Worm (Caenorhabditis elegans) whole organism, young adult: Measurements from ENCODE around the gene F13D12.5.

Source experiments
- B0019.2 ChIP-seq: fragments of 200-800 bp; sonication (Bioruptor generic); conservative IDR thresholded peaks from 2 replicates; pipeline ENCODE4 v1.3.6; 2022; ENCODE audit warnings: missing genetic modification reagents, missing genetic modification characterization, missing compliant biosample characterization
- B0035.1 ChIP-seq: sonication (generic microtip); optimal IDR thresholded peaks from 2 replicates; lab custom pipeline; 2016; ENCODE audit warnings: missing genetic modification characterization, mild to moderate bottlenecking, missing compliant biosample characterization, missing genotype, missing genetic modification reagents
- C17E4.6 ChIP-seq: fragments of 200-800 bp; sonication (Bioruptor generic); IDR thresholded peaks from 2 replicates; pipeline ENCODE4 v1.3.6; 2022; ENCODE audit warnings: missing genetic modification reagents, missing genetic modification characterization, missing compliant biosample characterization
- D2030.7 ChIP-seq: fragments of 200-800 bp; sonication (Bioruptor generic); IDR thresholded peaks from 2 replicates; pipeline ENCODE4 v1.3.6; 2022; ENCODE audit warnings: missing genetic modification reagents, missing genetic modification characterization, missing compliant biosample characterization
- F23B12.7 ChIP-seq: sonication (generic microtip); optimal IDR thresholded peaks from 2 replicates; lab custom pipeline; 2017; ENCODE audit warnings: missing genetic modification characterization, mild to moderate bottlenecking, missing compliant biosample characterization, antibody characterized with exemption, moderate library complexity; ENCODE audit not compliant: insufficient read depth
- F33H1.4 ChIP-seq: fragments of 200-800 bp; sonication (Bioruptor generic); IDR thresholded peaks from 2 replicates; pipeline ENCODE4 v1.3.6; 2022; ENCODE audit warnings: missing genetic modification reagents, missing genetic modification characterization, missing compliant biosample characterization
- F52B5.7 ChIP-seq: sonication (generic microtip); optimal IDR thresholded peaks from 2 replicates; lab custom pipeline; 2016; ENCODE audit warnings: mild to moderate bottlenecking, missing genetic modification characterization, missing compliant biosample characterization
- T26A5.8 ChIP-seq: sonication (generic microtip); optimal IDR thresholded peaks from 2 replicates; lab custom pipeline; 2016; ENCODE audit warnings: missing genetic modification characterization, missing compliant biosample characterization
- Y53G8AR.9 ChIP-seq: fragments of 200-800 bp; sonication (Bioruptor generic); conservative IDR thresholded peaks from 2 replicates; pipeline ENCODE4 v1.3.6; 2022; ENCODE audit warnings: missing genetic modification reagents, missing genetic modification characterization, missing compliant biosample characterization
- ama-1 ChIP-seq, 3 experiments: fragments of 150-350 bp in 1 of 3; sonication (generic microtip) in 2 of 3; optimal IDR thresholded peaks; 2 replicates each; lab custom pipeline; 2014 to 2018; ENCODE audit warnings: missing biosample characterization in 2 of 3, missing genetic modification characterization in 2 of 3, missing genetic modification reagents in 2 of 3
- athp-1 ChIP-seq: sonication (generic microtip); optimal IDR thresholded peaks from 2 replicates; lab custom pipeline; 2017; ENCODE audit warnings: mild to moderate bottlenecking, missing genetic modification characterization, missing compliant biosample characterization
- ccch-3 ChIP-seq: fragments of 200-800 bp; sonication (Bioruptor generic); optimal IDR thresholded peaks from 2 replicates; lab custom pipeline; 2018; ENCODE audit warnings: mild to moderate bottlenecking, missing genetic modification characterization, missing compliant biosample characterization
- ceh-27 ChIP-seq: fragments of 200-800 bp; sonication (Bioruptor generic); optimal IDR thresholded peaks from 2 replicates; lab custom pipeline; 2018; ENCODE audit warnings: mild to moderate bottlenecking, missing genetic modification characterization, moderate library complexity, missing compliant biosample characterization
- ceh-40 ChIP-seq: fragments of 200-800 bp; sonication (Bioruptor generic); IDR thresholded peaks from 2 replicates; pipeline ENCODE4 v1.3.6; 2022; ENCODE audit warnings: missing genetic modification characterization, missing compliant biosample characterization
- ceh-79 ChIP-seq: sonication (generic microtip); optimal IDR thresholded peaks from 2 replicates; lab custom pipeline; 2017; ENCODE audit warnings: mild to moderate bottlenecking, missing genetic modification characterization, missing compliant biosample characterization
- ceh-91 ChIP-seq: fragments of 200-800 bp; sonication (Bioruptor generic); IDR thresholded peaks from 2 replicates; pipeline ENCODE4 v1.3.6; 2022; ENCODE audit warnings: missing genetic modification reagents, missing genetic modification characterization, missing compliant biosample characterization
- chd-7 ChIP-seq: sonication (generic microtip); optimal IDR thresholded peaks from 2 replicates; lab custom pipeline; 2016; ENCODE audit warnings: mild to moderate bottlenecking, missing genetic modification characterization, moderate library complexity, missing compliant biosample characterization
- die-1 ChIP-seq: sonication (generic microtip); optimal IDR thresholded peaks from 2 replicates; lab custom pipeline; 2016; ENCODE audit warnings: missing genotype, mild to moderate bottlenecking, missing genetic modification characterization, missing compliant biosample characterization
- dpl-1 ChIP-seq: fragments of 150-350 bp; optimal IDR thresholded peaks from 2 replicates; lab custom pipeline; 2014; ENCODE audit warnings: missing biosample characterization, missing genetic modification reagents, missing genetic modification characterization
- ekl-4 ChIP-seq: fragments of 200-800 bp; sonication (Bioruptor generic); IDR thresholded peaks from 2 replicates; pipeline ENCODE4 v1.3.6; 2022; ENCODE audit warnings: missing genetic modification reagents, missing genetic modification characterization, missing compliant biosample characterization
- him-1 ChIP-seq: sonication (generic microtip); optimal IDR thresholded peaks from 2 replicates; lab custom pipeline; 2016; ENCODE audit warnings: missing genotype, missing genetic modification reagents, missing genetic modification characterization, missing compliant biosample characterization
- hlh-12 ChIP-seq: sonication (generic microtip); optimal IDR thresholded peaks from 2 replicates; lab custom pipeline; 2016; ENCODE audit warnings: missing genetic modification characterization, missing compliant biosample characterization
- hmg-1.2 ChIP-seq: fragments of 200-800 bp; sonication (Bioruptor generic); IDR thresholded peaks from 2 replicates; pipeline ENCODE4 v1.3.6; 2022; ENCODE audit warnings: missing genetic modification reagents, missing genetic modification characterization, missing compliant biosample characterization
- hmg-20 ChIP-seq: fragments of 200-800 bp; sonication (Bioruptor generic); IDR thresholded peaks from 2 replicates; pipeline ENCODE4 v1.3.6; 2022; ENCODE audit warnings: missing genetic modification reagents, missing genetic modification characterization, missing compliant biosample characterization
- let-526 ChIP-seq: fragments of 200-800 bp; sonication (Bioruptor generic); IDR thresholded peaks from 2 replicates; pipeline ENCODE4 v1.3.6; 2022; ENCODE audit warnings: missing genetic modification reagents, missing genetic modification characterization, missing compliant biosample characterization
- lsl-1 ChIP-seq: fragments of 200-800 bp; sonication (Bioruptor generic); optimal IDR thresholded peaks from 2 replicates; lab custom pipeline; 2018; ENCODE audit warnings: mild to moderate bottlenecking, missing genetic modification characterization, moderate library complexity, missing compliant biosample characterization
- madf-3 ChIP-seq: fragments of 200-800 bp; sonication (Bioruptor generic); IDR thresholded peaks from 2 replicates; pipeline ENCODE4 v1.3.6; 2022; ENCODE audit warnings: missing genetic modification reagents, missing genetic modification characterization, missing compliant biosample characterization
- madf-6 ChIP-seq: fragments of 200-800 bp; sonication (Bioruptor generic); IDR thresholded peaks from 2 replicates; pipeline ENCODE4 v1.3.6; 2022; ENCODE audit warnings: missing genetic modification reagents, missing genetic modification characterization, missing compliant biosample characterization
- mcd-1 ChIP-seq: fragments of 200-800 bp; sonication (Bioruptor generic); IDR thresholded peaks from 2 replicates; pipeline ENCODE4 v1.3.6; 2022; ENCODE audit warnings: missing genetic modification reagents, missing genetic modification characterization, missing compliant biosample characterization
- mel-28 ChIP-seq: sonication (generic microtip); optimal IDR thresholded peaks from 2 replicates; lab custom pipeline; 2016; ENCODE audit warnings: borderline replicate concordance, mild to moderate bottlenecking, missing genetic modification characterization, missing compliant biosample characterization
- mes-4 ChIP-seq: sonication (generic microtip); optimal IDR thresholded peaks from 2 replicates; lab custom pipeline; 2016; ENCODE audit warnings: missing genotype, missing genetic modification characterization, missing compliant biosample characterization
- nfya-2 ChIP-seq: fragments of 200-800 bp; sonication (Bioruptor generic); IDR thresholded peaks from 2 replicates; pipeline ENCODE4 v1.3.6; 2022; ENCODE audit warnings: missing genetic modification reagents, missing genetic modification characterization, missing compliant biosample characterization
- nfyb-1 ChIP-seq: fragments of 200-800 bp; sonication (Bioruptor generic); IDR thresholded peaks from 2 replicates; pipeline ENCODE4 v1.3.6; 2022; ENCODE audit warnings: missing genetic modification reagents, missing genetic modification characterization, missing compliant biosample characterization
- nhr-80 ChIP-seq: sonication (generic microtip); optimal IDR thresholded peaks from 2 replicates; lab custom pipeline; 2016; ENCODE audit warnings: missing genetic modification characterization, missing compliant biosample characterization
- pha-4 ChIP-seq: fragments of 150-350 bp; sonication (generic microtip); optimal IDR thresholded peaks from 2 replicates; lab custom pipeline; 2014; ENCODE audit warnings: missing biosample characterization, missing genetic modification reagents, missing genetic modification characterization
- snpc-1.1 ChIP-seq: sonication (generic microtip); optimal IDR thresholded peaks from 2 replicates; lab custom pipeline; 2017; ENCODE audit warnings: missing genetic modification characterization, mild to moderate bottlenecking, missing compliant biosample characterization, antibody characterized with exemption, moderate library complexity, missing genotype, missing genetic modification reagents; ENCODE audit not compliant: insufficient read depth
- snpc-1.3 ChIP-seq: sonication (generic microtip); optimal IDR thresholded peaks from 2 replicates; lab custom pipeline; 2017; ENCODE audit warnings: missing genetic modification characterization, mild to moderate bottlenecking, missing compliant biosample characterization, antibody characterized with exemption, moderate library complexity, missing genotype, missing genetic modification reagents; ENCODE audit not compliant: insufficient read depth
- snpc-4 ChIP-seq, 5 experiments: fragments of 150-350 bp in 1 of 5; sonication (generic microtip) in 4 of 5; optimal IDR thresholded peaks; 2 replicates each; lab custom pipeline; 2014 to 2018; ENCODE audit warnings: missing genetic modification characterization in 5 of 5, missing biosample characterization in 3 of 5, antibody characterized with exemption in 2 of 5, mild to moderate bottlenecking in 2 of 5, missing compliant biosample characterization in 2 of 5, missing genotype in 2 of 5, moderate library complexity in 2 of 5, missing genetic modification reagents in 1 of 5
- tbp1 ChIP-seq: fragments of 200-800 bp; sonication (Bioruptor generic); optimal IDR thresholded peaks from 2 replicates; lab custom pipeline; 2018; ENCODE audit warnings: mild to moderate bottlenecking, missing genetic modification characterization, missing compliant biosample characterization
- xnd-1 ChIP-seq: sonication (generic microtip); optimal IDR thresholded peaks from 2 replicates; lab custom pipeline; 2016; ENCODE audit warnings: missing genotype, missing genetic modification reagents, missing genetic modification characterization, missing compliant biosample characterization
- zfh-2 ChIP-seq: fragments of 200-800 bp; sonication (Bioruptor generic); conservative IDR thresholded peaks from 2 replicates; pipeline ENCODE4 v1.3.6; 2022; ENCODE audit warnings: missing genetic modification reagents, missing genetic modification characterization, missing compliant biosample characterization
- ztf-18 ChIP-seq: sonication (generic microtip); optimal IDR thresholded peaks from 2 replicates; lab custom pipeline; 2016; ENCODE audit warnings: missing genotype, mild to moderate bottlenecking, missing genetic modification characterization, missing compliant biosample characterization
- ztf-25 ChIP-seq: fragments of 200-800 bp; sonication (Bioruptor generic); IDR thresholded peaks from 2 replicates; pipeline ENCODE4 v1.3.6; 2022; ENCODE audit warnings: missing genetic modification reagents, missing genetic modification characterization, missing compliant biosample characterization
- ztf-28 ChIP-seq: fragments of 200-800 bp; sonication (Bioruptor generic); IDR thresholded peaks from 2 replicates; pipeline ENCODE4 v1.3.6; 2022; ENCODE audit warnings: missing genetic modification reagents, missing genetic modification characterization, missing compliant biosample characterization
- ztf-3 ChIP-seq: fragments of 200-800 bp; sonication (Bioruptor generic); optimal IDR thresholded peaks from 2 replicates; lab custom pipeline; 2018; ENCODE audit warnings: mild to moderate bottlenecking, missing genetic modification characterization, missing compliant biosample characterization
- ztf-6 ChIP-seq: fragments of 200-800 bp; sonication (Bioruptor generic); IDR thresholded peaks from 2 replicates; pipeline ENCODE4 v1.3.6; 2022; ENCODE audit warnings: missing genetic modification reagents, missing genetic modification characterization, missing compliant biosample characterization

The F13D12.5 gene

DNA sequence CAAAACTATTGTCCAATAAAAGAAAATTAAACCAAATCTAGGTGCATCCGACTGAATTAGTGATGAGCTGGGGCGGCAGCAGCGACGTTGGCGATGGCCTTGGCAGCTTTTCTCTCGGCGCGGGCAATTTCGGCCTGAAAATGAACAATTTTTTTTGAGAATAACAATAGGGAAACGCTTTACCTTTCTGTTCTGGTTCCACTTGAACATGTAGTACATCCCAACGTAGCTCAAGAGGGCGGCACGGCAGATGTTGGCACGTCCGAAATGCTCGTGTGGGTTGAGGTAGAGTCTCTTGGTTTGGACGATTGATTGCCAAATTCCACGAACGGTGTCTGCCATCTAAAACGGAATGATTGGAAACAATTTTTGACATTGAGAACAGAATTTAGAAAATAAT, 47.6 kb downstream of the F13D12.5 start, which contains the start of gene F44E5.1:
Gene F44E5.1 (minus strand): TSS at position 342 of the 400 bp plus-strand sequence.
- TF ChIP-seq snpc-4 (GFP tag; optimal IDR thresholded peaks at IDR 0.05; lab: Kevin White, UChicago): no peak
- no peak for TF ChIP-seq snpc-4 (tag; optimal IDR thresholded peaks at IDR 0.05; lab: Kevin White, UChicago)
- peak; percentile 42 for TF ChIP-seq madf-6 (GFP tag; lab: Robert Waterston, UW)
- TF ChIP-seq ztf-3 (GFP tag; lab: Kevin White, UChicago): no peak
- no peak for TF ChIP-seq ceh-40 (GFP tag; lab: Robert Waterston, UW)
- peak; percentile 4 for TF ChIP-seq ceh-79 (tag; lab: Kevin White, UChicago)
- TF ChIP-seq ztf-25: no peak
- no peak for TF ChIP-seq nfya-2 (GFP tag; lab: Robert Waterston, UW)
- TF ChIP-seq let-526 (GFP tag; lab: Robert Waterston, UW): no peak
- no peak for TF ChIP-seq ccch-3
- TF ChIP-seq hlh-12 (tag; lab: Kevin White, UChicago): no peak
- TF ChIP-seq hmg-20 (GFP tag; lab: Robert Waterston, UW): no peak
- peak; percentile 68 for TF ChIP-seq chd-7 (tag; lab: Kevin White, UChicago)
- TF ChIP-seq him-1 (tag; lab: Kevin White, UChicago): no peak
- TF ChIP-seq C17E4.6 (GFP tag; lab: Robert Waterston, UW): no peak
- TF ChIP-seq die-1 (tag; lab: Kevin White, UChicago): no peak
- no peak for TF ChIP-seq ztf-28 (GFP tag; lab: Robert Waterston, UW)
- TF ChIP-seq dpl-1 (GFP tag; lab: Kevin White, UChicago): no peak
- no peak for TF ChIP-seq B0019.2
- no peak for TF ChIP-seq pha-4
- TF ChIP-seq ama-1 (optimal IDR thresholded peaks at IDR 0.05; lab: Kevin White, UChicago): no peak
- TF ChIP-seq ama-1 (GFP tag; optimal IDR thresholded peaks at IDR 0.05; lab: Kevin White, UChicago): no peak
- no peak for TF ChIP-seq snpc-1.1
- peak; percentile 69 for TF ChIP-seq nfyb-1 (GFP tag; lab: Robert Waterston, UW)
- TF ChIP-seq lsl-1 (GFP tag; lab: Kevin White, UChicago): peak; percentile 16
- no peak for TF ChIP-seq snpc-1.3 (tag; lab: Kevin White, UChicago)
- TF ChIP-seq mcd-1 (GFP tag; lab: Robert Waterston, UW): peak; percentile 35; the same call in 1 of the 2 replicates
- TF ChIP-seq xnd-1: no peak
- peak; percentile 22; the same call in 1 of the 2 replicates for TF ChIP-seq ekl-4 (GFP tag; lab: Robert Waterston, UW)
- no peak for TF ChIP-seq F33H1.4 (GFP tag; lab: Robert Waterston, UW)
- no peak for TF ChIP-seq B0035.1 (tag; lab: Kevin White, UChicago)
- TF ChIP-seq T26A5.8 (tag; lab: Kevin White, UChicago): no peak

DNA sequence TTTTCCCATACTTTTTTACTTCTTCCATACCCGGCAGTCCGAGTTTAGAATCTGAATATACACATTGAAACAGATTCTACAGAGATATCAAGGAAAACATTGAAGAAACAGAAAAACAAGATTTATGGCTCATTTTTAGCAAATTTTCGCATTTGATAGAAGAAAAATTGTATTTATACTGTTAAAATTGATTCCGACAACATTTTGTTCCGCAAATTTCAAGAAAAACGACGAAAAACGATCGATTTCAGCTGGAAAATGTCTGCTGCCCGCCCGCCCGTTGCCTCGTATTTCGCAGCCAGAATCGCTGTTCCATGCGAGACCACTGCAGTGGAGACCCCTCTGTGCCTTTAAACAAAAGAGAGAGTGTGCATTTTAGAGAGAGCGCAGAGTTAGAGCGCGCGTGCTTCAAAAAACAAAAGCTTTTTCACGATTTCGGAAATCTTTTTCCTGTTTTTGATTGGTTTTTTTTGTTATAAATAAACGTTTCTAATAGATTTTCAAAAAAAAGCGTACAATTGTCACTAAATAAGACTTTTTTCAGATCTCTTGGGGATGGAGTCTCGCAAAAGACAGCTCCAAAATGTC, 51.4 kb downstream of the F13D12.5 start, which contains the start of the genes patr-1 and dna-2:
Gene patr-1 (minus strand): TSS at position 51 of the 588 bp plus-strand sequence.
Gene dna-2 (plus strand): TSS at position 538 of the 588 bp plus-strand sequence.
- peak; percentile 95 for TF ChIP-seq hmg-1.2 (GFP tag; lab: Robert Waterston, UW)
- peak; percentile 82 for TF ChIP-seq F33H1.4 (GFP tag; lab: Robert Waterston, UW)
- TF ChIP-seq ztf-18 (tag; lab: Kevin White, UChicago): peak; percentile 16
- peak; percentile 65 for TF ChIP-seq lsl-1 (GFP tag; lab: Kevin White, UChicago)
- peak; percentile 63 for TF ChIP-seq F23B12.7 (tag; lab: Kevin White, UChicago)
- TF ChIP-seq F52B5.7 (tag; lab: Kevin White, UChicago): no peak
- no peak for TF ChIP-seq athp-1
- TF ChIP-seq zfh-2 (GFP tag; lab: Robert Waterston, UW): peak; percentile 59; the same call in 1 of the 2 replicates
- TF ChIP-seq ceh-91 (GFP tag; lab: Robert Waterston, UW): peak; percentile 69
- TF ChIP-seq nhr-80 (tag; lab: Kevin White, UChicago): peak; percentile 24
- TF ChIP-seq mcd-1 (GFP tag; lab: Robert Waterston, UW): peak; percentile 61
- peak; percentile 43 for TF ChIP-seq D2030.7 (GFP tag; lab: Robert Waterston, UW)
- no peak for TF ChIP-seq mel-28 (tag; lab: Kevin White, UChicago)
- peak; percentile 6 for TF ChIP-seq ceh-27
- peak; percentile 1 for TF ChIP-seq tbp1
- TF ChIP-seq ztf-6 (GFP tag; lab: Robert Waterston, UW): no peak
- TF ChIP-seq mes-4: no peak
- no peak for TF ChIP-seq let-526 (GFP tag; lab: Robert Waterston, UW)
- peak; percentile 57 for TF ChIP-seq madf-6 (GFP tag; lab: Robert Waterston, UW)
- 0 out of 2 replicates have a peak, but pooled peaks have one; percentile 21 for TF ChIP-seq madf-3
- no peak for TF ChIP-seq Y53G8AR.9 (GFP tag; lab: Robert Waterston, UW)
